Fruit fly (Drosophila melanogaster) whole organism, embryonic: ENCODE results near the gene CG7987.

Source experiments
- Awh ChIP-seq: fragments of 200-800 bp; sonication (Bioruptor generic); IDR thresholded peaks from 2 replicates; pipeline ENCODE4, ENCODE4 v1.3.6; 2022; ENCODE audit warnings: missing biosample characterization, missing genetic modification characterization
- B-H2 ChIP-seq: fragments of 200-800 bp; sonication (Bioruptor generic); optimal IDR thresholded peaks from 2 replicates; lab custom pipeline; 2018; ENCODE audit warnings: missing biosample characterization, mild to moderate bottlenecking, missing genetic modification characterization
- BEAF-32 ChIP-seq: fragments of 200-800 bp; sonication (Bioruptor generic); optimal IDR thresholded peaks from 3 replicates; lab custom pipeline; 2017; ENCODE audit warnings: missing biosample characterization, missing genetic modification characterization, mild to moderate bottlenecking, moderate library complexity, missing genetic modification reagents
- CG10431 ChIP-seq: fragments of 200-800 bp; sonication (Bioruptor generic); optimal IDR thresholded peaks from 3 replicates; lab custom pipeline; 2018; ENCODE audit warnings: missing biosample characterization, mild to moderate bottlenecking, missing genetic modification characterization
- CG10979 ChIP-seq: fragments of 200-800 bp; sonication (Bioruptor generic); optimal IDR thresholded peaks from 2 replicates; lab custom pipeline; 2018; ENCODE audit warnings: missing biosample characterization, mild to moderate bottlenecking, missing genetic modification characterization, moderate library complexity
- CG11504 ChIP-seq: fragments of 200-800 bp; sonication (Bioruptor generic); optimal IDR thresholded peaks from 3 replicates; lab custom pipeline; 2019; ENCODE audit warnings: missing biosample characterization, mild to moderate bottlenecking, missing genetic modification characterization, moderate library complexity
- CG11723 ChIP-seq: fragments of 200-800 bp; sonication (Bioruptor generic); optimal IDR thresholded peaks from 2 replicates; lab custom pipeline; 2017; ENCODE audit warnings: missing biosample characterization, mild to moderate bottlenecking, missing genetic modification characterization
- CG12236 ChIP-seq: fragments of 200-800 bp; sonication (Bioruptor generic); optimal IDR thresholded peaks from 2 replicates; lab custom pipeline; 2016; ENCODE audit warnings: missing biosample characterization, missing genetic modification characterization
- CG14710 ChIP-seq: fragments of 200-800 bp; sonication (Bioruptor generic); optimal IDR thresholded peaks from 3 replicates; lab custom pipeline; 2019; ENCODE audit warnings: missing biosample characterization, mild to moderate bottlenecking, missing genetic modification characterization, moderate library complexity
- CG15269 ChIP-seq: fragments of 200-800 bp; sonication (Bioruptor generic); optimal IDR thresholded peaks from 2 replicates; lab custom pipeline; 2018; ENCODE audit warnings: missing biosample characterization, mild to moderate bottlenecking, missing genetic modification characterization, moderate library complexity
- CG17802 ChIP-seq: fragments of 200-800 bp; sonication (Bioruptor generic); optimal IDR thresholded peaks from 2 replicates; lab custom pipeline; 2018; ENCODE audit warnings: missing biosample characterization, mild to moderate bottlenecking, missing genetic modification characterization, moderate library complexity
- CG30431 ChIP-seq: fragments of 200-800 bp; sonication (Bioruptor generic); optimal IDR thresholded peaks from 2 replicates; lab custom pipeline; 2017; ENCODE audit warnings: missing biosample characterization, missing genetic modification characterization
- CG31441 ChIP-seq: fragments of 200-800 bp; sonication (Bioruptor generic); IDR thresholded peaks from 2 replicates; pipeline ENCODE4 v1.3.6; 2022; ENCODE audit warnings: missing biosample characterization, missing genetic modification characterization
- CG4730 ChIP-seq: fragments of 200-800 bp; sonication (Bioruptor generic); IDR thresholded peaks from 2 replicates; pipeline ENCODE4 v1.3.6; 2022; ENCODE audit warnings: missing biosample characterization, missing genetic modification characterization
- CG7271 ChIP-seq: fragments of 200-800 bp; sonication (Bioruptor generic); optimal IDR thresholded peaks from 2 replicates; lab custom pipeline; 2018; ENCODE audit warnings: missing biosample characterization, mild to moderate bottlenecking, missing genetic modification characterization, moderate library complexity
- CG8478 ChIP-seq: fragments of >200 bp; optimal IDR thresholded peaks from 2 replicates; lab custom pipeline; 2018
- Chrac-16 ChIP-seq: fragments of 200-800 bp; sonication (Bioruptor generic); optimal IDR thresholded peaks from 3 replicates; lab custom pipeline; 2016; ENCODE audit warnings: missing biosample characterization, missing genetic modification characterization
- D19A ChIP-seq: fragments of 200-800 bp; optimal IDR thresholded peaks from 3 replicates; lab custom pipeline; 2019; ENCODE audit warnings: missing biosample characterization, mild to moderate bottlenecking, missing genetic modification characterization, moderate library complexity
- Dbx ChIP-seq: fragments of 200-800 bp; sonication (Bioruptor generic); IDR thresholded peaks from 3 replicates; pipeline ENCODE4 v1.3.6; 2022; ENCODE audit warnings: missing biosample characterization, missing genetic modification characterization
- Dek ChIP-seq: fragments of 200-800 bp; sonication (Bioruptor generic); optimal IDR thresholded peaks from 3 replicates; lab custom pipeline; 2019; ENCODE audit warnings: missing biosample characterization, mild to moderate bottlenecking, missing genetic modification characterization, moderate library complexity
- Fer1 ChIP-seq: fragments of 200-800 bp; sonication (Bioruptor generic); optimal IDR thresholded peaks from 2 replicates; lab custom pipeline; 2017; ENCODE audit warnings: missing biosample characterization, mild to moderate bottlenecking, missing genetic modification characterization
- Fer2 ChIP-seq: fragments of 200-800 bp; sonication (Bioruptor generic); optimal IDR thresholded peaks from 2 replicates; lab custom pipeline; 2018; ENCODE audit warnings: missing biosample characterization, mild to moderate bottlenecking, missing genetic modification characterization, moderate library complexity
- H2.0 ChIP-seq: fragments of 200-800 bp; sonication (Bioruptor generic); IDR thresholded peaks from 2 replicates; pipeline ENCODE4 v1.3.6; 2022; ENCODE audit warnings: missing biosample characterization, missing genetic modification characterization
- Hr3 ChIP-seq: fragments of 200-800 bp; sonication (Bioruptor generic); optimal IDR thresholded peaks from 3 replicates; lab custom pipeline; 2016; ENCODE audit warnings: missing biosample characterization, missing genetic modification characterization
- NC2β ChIP-seq: fragments of 200-800 bp; sonication (Bioruptor generic); optimal IDR thresholded peaks from 2 replicates; lab custom pipeline; 2016; ENCODE audit warnings: missing biosample characterization, missing genetic modification characterization
- Oaz ChIP-seq: fragments of 200-800 bp; sonication (Bioruptor generic); IDR thresholded peaks from 2 replicates; pipeline ENCODE4 v1.3.6; 2022; ENCODE audit warnings: missing biosample characterization, missing genetic modification characterization
- Six4 ChIP-seq: fragments of 200-800 bp; sonication (Bioruptor generic); optimal IDR thresholded peaks from 2 replicates; lab custom pipeline; 2016; ENCODE audit warnings: missing biosample characterization, missing genetic modification characterization
- Trl ChIP-seq, 3 experiments: fragments of >200 bp in 2 of 3; fragments of 200-800 bp in 1 of 3; sonication (Bioruptor generic) in 1 of 3; optimal IDR thresholded peaks; 2 replicates in 1 of 3; 3 replicates in 2 of 3; lab custom pipeline; 2016 to 2017; ENCODE audit warnings: missing biosample characterization in 1 of 3, missing genetic modification characterization in 1 of 3
- YL-1 ChIP-seq: fragments of 200-800 bp; sonication (Bioruptor generic); optimal IDR thresholded peaks from 3 replicates; lab custom pipeline; 2017; ENCODE audit warnings: missing biosample characterization, mild to moderate bottlenecking, missing genetic modification characterization
- br ChIP-seq: fragments of >200 bp; optimal IDR thresholded peaks from 2 replicates; lab custom pipeline; 2017
- cas ChIP-seq: fragments of 200-800 bp; sonication (Bioruptor generic); IDR thresholded peaks from 2 replicates; pipeline ENCODE4 v1.3.6; 2022; ENCODE audit warnings: missing biosample characterization, missing genetic modification characterization
- croc ChIP-seq: fragments of 200-800 bp; sonication (Bioruptor generic); conservative IDR thresholded peaks from 3 replicates; pipeline ENCODE4 v1.3.6; 2022; ENCODE audit warnings: missing biosample characterization, missing genetic modification characterization
- danr ChIP-seq: fragments of 200-800 bp; sonication (Bioruptor generic); IDR thresholded peaks from 2 replicates; pipeline ENCODE4 v1.3.6; 2022; ENCODE audit warnings: missing biosample characterization, missing genetic modification characterization
- dimm ChIP-seq: fragments of 200-800 bp; sonication (Bioruptor generic); IDR thresholded peaks from 2 replicates; pipeline ENCODE4 v1.3.6; 2022; ENCODE audit warnings: missing biosample characterization, missing genetic modification characterization
- dysf ChIP-seq: fragments of 200-800 bp; sonication (Bioruptor generic); IDR thresholded peaks from 3 replicates; pipeline ENCODE4 v1.3.6; 2022; ENCODE audit warnings: missing biosample characterization, missing genetic modification characterization
- fd102C ChIP-seq: fragments of 200-800 bp; sonication (Bioruptor generic); optimal IDR thresholded peaks from 2 replicates; lab custom pipeline; 2018; ENCODE audit warnings: missing biosample characterization, mild to moderate bottlenecking, missing genetic modification characterization, moderate library complexity
- hkb ChIP-seq, 2 experiments: fragments of 200-800 bp in 1 of 2; fragments of >200 bp in 1 of 2; sonication (Bioruptor generic) in 1 of 2; IDR thresholded peaks in 1 of 2; optimal IDR thresholded peaks in 1 of 2; 2 replicates each; pipeline versions ENCODE4 v1.3.6 to Lab custom; 2017 to 2022; ENCODE audit warnings: missing biosample characterization in 1 of 2, missing genetic modification characterization in 1 of 2
- hth ChIP-seq: fragments of >200 bp; optimal IDR thresholded peaks from 2 replicates; lab custom pipeline; 2017; ENCODE audit warnings: inconsistent platforms
- ind ChIP-seq: fragments of 200-800 bp; sonication (Bioruptor generic); optimal IDR thresholded peaks from 3 replicates; lab custom pipeline; 2016; ENCODE audit warnings: missing biosample characterization, missing genetic modification characterization
- ken ChIP-seq: fragments of 200-800 bp; sonication (Bioruptor generic); IDR thresholded peaks from 3 replicates; pipeline ENCODE4 v1.3.6; 2022; ENCODE audit warnings: missing biosample characterization, missing genetic modification characterization
- klu ChIP-seq: fragments of 200-800 bp; sonication (Bioruptor generic); IDR thresholded peaks from 2 replicates; pipeline ENCODE4 v1.3.6; 2022; ENCODE audit warnings: missing biosample characterization, missing genetic modification characterization
- lbe ChIP-seq: fragments of 200-800 bp; sonication (Bioruptor generic); optimal IDR thresholded peaks from 2 replicates; lab custom pipeline; 2016; ENCODE audit warnings: missing biosample characterization, mild to moderate bottlenecking, missing genetic modification characterization
- nerfin-1 ChIP-seq: fragments of 200-800 bp; sonication (Bioruptor generic); optimal IDR thresholded peaks from 3 replicates; lab custom pipeline; 2019; ENCODE audit warnings: missing biosample characterization, mild to moderate bottlenecking, missing genetic modification characterization, moderate library complexity
- peb ChIP-seq: fragments of 200-800 bp; sonication (Bioruptor generic); IDR thresholded peaks from 2 replicates; pipeline ENCODE4 v1.3.6; 2022; ENCODE audit warnings: missing biosample characterization, missing genetic modification characterization
- pnt ChIP-seq: fragments of 200-800 bp; sonication (Bioruptor generic); optimal IDR thresholded peaks from 3 replicates; lab custom pipeline; 2016; ENCODE audit warnings: missing biosample characterization, missing genetic modification characterization
- ranshi ChIP-seq: fragments of 200-800 bp; sonication (Bioruptor generic); IDR thresholded peaks from 2 replicates; pipeline ENCODE4 v1.3.6; 2022; ENCODE audit warnings: missing biosample characterization, missing genetic modification characterization
- sens ChIP-seq: fragments of 200-800 bp; sonication (Bioruptor generic); peaks from one replicate; lab custom pipeline; 2016; ENCODE audit warnings: missing biosample characterization, missing genetic modification characterization
- tna ChIP-seq: fragments of 200-800 bp; sonication (Bioruptor generic); IDR thresholded peaks from 2 replicates; pipeline ENCODE4 v1.3.6; 2022; ENCODE audit warnings: missing biosample characterization, missing genetic modification characterization; ENCODE audit not compliant: partially characterized antibody
- vfl ChIP-seq: fragments of 200-800 bp; sonication (Bioruptor generic); optimal IDR thresholded peaks from 2 replicates; lab custom pipeline; 2016; ENCODE audit warnings: missing biosample characterization, missing genetic modification characterization
- vnd ChIP-seq: fragments of 200-800 bp; sonication (Bioruptor generic); IDR thresholded peaks from 3 replicates; pipeline ENCODE4 v1.3.6; 2022; ENCODE audit warnings: missing biosample characterization, missing genetic modification characterization; ENCODE audit not compliant: partially characterized antibody
- zen ChIP-seq: fragments of 200-800 bp; sonication (Bioruptor generic); optimal IDR thresholded peaks from 3 replicates; lab custom pipeline; 2018; ENCODE audit warnings: missing biosample characterization, mild to moderate bottlenecking, missing genetic modification characterization, moderate library complexity

CG7987 gene

DNA sequence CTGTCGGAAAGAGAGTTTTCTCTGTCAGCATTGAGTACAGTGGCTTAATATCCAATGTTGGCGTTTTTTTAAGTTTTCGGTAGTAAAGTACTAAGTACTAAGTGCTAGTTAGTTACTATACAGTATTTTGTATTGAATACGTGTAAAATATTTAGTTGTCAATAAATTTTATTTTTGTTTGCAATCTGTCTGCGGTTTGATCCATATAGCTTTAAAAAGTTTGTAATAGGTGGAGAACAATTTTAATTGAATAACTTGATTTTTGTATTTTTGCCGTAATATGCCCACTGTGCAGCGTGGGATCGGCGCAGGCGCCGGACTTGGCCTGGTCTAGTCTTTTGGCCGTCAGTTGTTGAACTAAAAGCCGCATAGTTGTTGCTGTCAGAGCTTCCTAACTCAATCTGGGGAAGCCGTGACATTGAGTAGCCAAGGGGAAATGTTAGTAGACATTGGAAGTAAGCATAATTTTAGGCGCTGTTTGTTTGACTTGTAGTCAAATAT, 17.3 kb downstream of the CG7987 start (continued):
- TF ChIP-seq pnt (GFP tag; lab: Kevin White, UChicago): peak; percentile 84
- TF ChIP-seq fd102C (GFP tag; lab: Kevin White, UChicago): no peak
- peak; percentile 90 for TF ChIP-seq vfl (GFP tag; lab: Kevin White, UChicago)
- TF ChIP-seq ranshi (GFP tag; lab: Robert Waterston, UW): peak; percentile 82
- no peak for TF ChIP-seq hkb (optimal IDR thresholded peaks at IDR 0.05; lab: Kevin White, UChicago)
- TF ChIP-seq hkb (GFP tag; IDR thresholded peaks at IDR 0.05; lab: Robert Waterston, UW): peak; percentile 93
- TF ChIP-seq Six4 (GFP tag; lab: Kevin White, UChicago): peak; percentile 90
- peak; percentile 73; the same call in 1 of the 2 replicates for TF ChIP-seq peb (GFP tag; lab: Robert Waterston, UW)
- TF ChIP-seq CG12236 (GFP tag; lab: Kevin White, UChicago): peak; percentile 82
- no peak for TF ChIP-seq zen (tag; lab: Kevin White, UChicago)
- TF ChIP-seq ken (GFP tag; lab: Robert Waterston, UW): peak; percentile 90
- no peak for TF ChIP-seq vnd (GFP tag; lab: Robert Waterston, UW)
- peak; percentile 95 for TF ChIP-seq CG15269
- peak; percentile 80 for TF ChIP-seq Awh
- peak; percentile 85 for TF ChIP-seq ind (GFP tag; lab: Kevin White, UChicago)
- peak; percentile 48 for TF ChIP-seq YL-1
- peak; percentile 84 for TF ChIP-seq Oaz
- TF ChIP-seq CG10431 (GFP tag; lab: Kevin White, UChicago): peak; percentile 71
- peak; percentile 90 for TF ChIP-seq CG10979 (tag; lab: Kevin White, UChicago)
- no peak for TF ChIP-seq CG8478 (lab: Kevin White, UChicago)
- TF ChIP-seq br (lab: Kevin White, UChicago): no peak
- TF ChIP-seq dimm (GFP tag; lab: Robert Waterston, UW): peak; percentile 71
- no peak for TF ChIP-seq CG7271 (tag; lab: Kevin White, UChicago)
- peak; percentile 77 for TF ChIP-seq croc (GFP tag; lab: Robert Waterston, UW)
- peak; percentile 92 for TF ChIP-seq dysf
- peak; percentile 87 for TF ChIP-seq Chrac-16 (GFP tag; lab: Kevin White, UChicago)
- TF ChIP-seq Hr3 (GFP tag; lab: Kevin White, UChicago): peak; percentile 86
- TF ChIP-seq CG14710 (tag; lab: Kevin White, UChicago): peak; percentile 79
- peak; percentile 36; the same call in 1 of the 2 replicates for TF ChIP-seq tna (GFP tag; lab: Robert Waterston, UW)
- TF ChIP-seq lbe: no peak
- peak in 1 of 2 experiments; percentile 84 for TF ChIP-seq Trl (optimal IDR thresholded peaks at IDR 0.05; lab: Kevin White, UChicago)
- peak; percentile 82 for TF ChIP-seq Trl (GFP tag; optimal IDR thresholded peaks at IDR 0.05; lab: Kevin White, UChicago)
- TF ChIP-seq CG31441: peak; percentile 96
- TF ChIP-seq Dbx (GFP tag; lab: Robert Waterston, UW): peak; percentile 88
- peak; percentile 98 for TF ChIP-seq sens (GFP tag; lab: Kevin White, UChicago)
- TF ChIP-seq H2.0 (GFP tag; lab: Robert Waterston, UW): peak; percentile 74
- peak; percentile 91 for TF ChIP-seq nerfin-1 (tag; lab: Kevin White, UChicago)
- TF ChIP-seq Dek (tag; lab: Kevin White, UChicago): peak; percentile 93
- peak; percentile 71 for TF ChIP-seq CG17802 (tag; lab: Kevin White, UChicago)
- TF ChIP-seq CG4730 (GFP tag; lab: Robert Waterston, UW): peak; percentile 78
- TF ChIP-seq CG11723: peak; percentile 88
- peak; percentile 81 for TF ChIP-seq klu (GFP tag; lab: Robert Waterston, UW)
- TF ChIP-seq danr (GFP tag; lab: Robert Waterston, UW): peak; percentile 68
- TF ChIP-seq CG11504 (tag; lab: Kevin White, UChicago): peak; percentile 96
- no peak for TF ChIP-seq BEAF-32 (GFP tag; lab: Kevin White, UChicago)
- TF ChIP-seq cas (GFP tag; lab: Robert Waterston, UW): 0 out of 2 replicates have a peak, but pooled peaks have one; percentile 23
- peak; percentile 87 for TF ChIP-seq Fer2 (tag; lab: Kevin White, UChicago)
- no peak for TF ChIP-seq hth
- TF ChIP-seq D19A (tag; lab: Kevin White, UChicago): peak; percentile 90
- TF ChIP-seq B-H2: peak; percentile 91
- TF ChIP-seq Fer1 (GFP tag; lab: Kevin White, UChicago): peak; percentile 97
- TF ChIP-seq NC2β (GFP tag; lab: Kevin White, UChicago): peak; percentile 83
- TF ChIP-seq CG30431 (GFP tag; lab: Kevin White, UChicago): peak; percentile 78
